Fruit fly (Drosophila melanogaster): ENCODE data around the gene chrb.

Gene chrb

DNA sequence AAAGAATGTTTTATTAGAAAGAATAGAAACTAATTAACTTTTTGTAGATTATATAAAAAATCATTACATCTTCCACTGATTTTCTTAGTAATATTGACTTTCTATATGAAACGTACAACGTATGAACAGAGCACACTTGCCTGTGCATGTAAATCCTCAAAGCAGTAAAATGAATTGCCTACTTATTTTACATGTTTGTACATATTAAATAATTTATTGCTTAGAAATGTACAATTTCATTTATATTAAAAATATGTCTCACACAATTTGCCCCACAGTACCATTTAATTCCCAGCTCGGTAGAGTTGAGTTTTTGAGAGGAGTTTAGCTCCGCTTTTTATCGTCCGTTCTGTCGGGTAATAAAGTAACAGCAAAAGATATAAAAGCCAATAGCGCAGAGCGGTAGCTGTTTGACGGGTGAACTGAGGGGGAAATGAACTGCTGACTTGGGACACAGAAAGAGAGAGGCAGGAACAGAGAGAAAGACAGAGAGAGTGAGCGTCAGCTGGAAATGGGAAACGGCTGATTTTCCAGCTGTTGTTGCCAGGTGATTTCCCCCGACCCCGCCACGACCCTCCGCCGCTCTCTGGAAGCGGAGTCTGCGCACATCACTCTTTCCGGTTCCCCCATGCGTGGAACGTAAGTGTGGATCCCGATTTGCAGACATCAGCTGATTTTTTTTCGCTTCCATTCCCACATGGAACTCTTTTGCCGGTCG is 5.9 kb downstream of the chrb start (continued):
- TF ChIP-seq CG3919 (GFP tag; optimal IDR thresholded peaks at IDR 0.05) (peak; percentile 13), fkh (GFP tag; optimal IDR thresholded peaks at IDR 0.05) (no peak), CG4318 (GFP tag; optimal IDR thresholded peaks at IDR 0.05) (no peak), CG10669 (GFP tag; optimal IDR thresholded peaks at IDR 0.05) (peak; percentile 41), Hr38 (GFP tag; optimal IDR thresholded peaks at IDR 0.05) (no peak), CG11902 (GFP tag; optimal IDR thresholded peaks at IDR 0.05) (no peak), CG6808 (GFP tag; optimal IDR thresholded peaks at IDR 0.05) (no peak), svp (GFP tag) (peak; percentile 68), CG11294 (GFP tag; IDR thresholded peaks at IDR 0.05) (no peak)

- TF ChIP-seq Ets96B (tag; optimal IDR thresholded peaks at IDR 0.05) (no peak), CG11902 (GFP tag; optimal IDR thresholded peaks at IDR 0.05) (no peak), CG31627 (GFP tag; optimal IDR thresholded peaks at IDR 0.05) (no peak), topi (GFP tag; optimal IDR thresholded peaks at IDR 0.05) (no peak), Hr39 (GFP tag; optimal IDR thresholded peaks at IDR 0.05) (no peak), net (GFP tag; optimal IDR thresholded peaks at IDR 0.05) (no peak), pdm3 (GFP tag; optimal IDR thresholded peaks at IDR 0.05) (no peak), CG11762 (GFP tag; optimal IDR thresholded peaks at IDR 0.05; ENCODE audit: insufficient read depth) (no peak), CG10669 (GFP tag; optimal IDR thresholded peaks at IDR 0.05) (no peak), Lpt (GFP tag; optimal IDR thresholded peaks at IDR 0.05) (no peak), vri (GFP tag; optimal IDR thresholded peaks at IDR 0.05) (no peak), dsx (GFP tag; optimal IDR thresholded peaks at IDR 0.05; ENCODE audit: poor library complexity, severe bottlenecking) (no peak), CG16779 (tag; optimal IDR thresholded peaks at IDR 0.05) (no peak), CG1621 (tag; optimal IDR thresholded peaks at IDR 0.05) (no peak), CG3919 (GFP tag; optimal IDR thresholded peaks at IDR 0.05) (no peak), acj6 (GFP tag; optimal IDR thresholded peaks at IDR 0.05) (no peak), CG6276 (GFP tag; optimal IDR thresholded peaks at IDR 0.05) (no peak), ss (GFP tag; optimal IDR thresholded peaks at IDR 0.05) (no peak)
Observed at dm6 chr3L:11508337-11508736, 21.0 kb downstream of the chrb start, which contains the start of gene CG33500. TSS of gene CG33500 (plus strand) at chr3L:11508637.

- no peak for TF ChIP-seq CG8319 (GFP tag; optimal IDR thresholded peaks at IDR 0.05)
- TF ChIP-seq achi (GFP tag; optimal IDR thresholded peaks at IDR 0.05) = no peak
- TF ChIP-seq cyc (GFP tag; optimal IDR thresholded peaks at IDR 0.05) = no peak
- no peak for TF ChIP-seq CG3919 (GFP tag; optimal IDR thresholded peaks at IDR 0.05)
- TF ChIP-seq Hr4 (GFP tag; optimal IDR thresholded peaks at IDR 0.05) = no peak
- TF ChIP-seq spab (GFP tag; optimal IDR thresholded peaks at IDR 0.05) = no peak
- TF ChIP-seq Blimp-1 (GFP tag; optimal IDR thresholded peaks at IDR 0.05) = no peak
- no peak for TF ChIP-seq CG11902 (GFP tag; optimal IDR thresholded peaks at IDR 0.05)
- TF ChIP-seq CG15336 (GFP tag; IDR thresholded peaks at IDR 0.05) = no peak
- no peak for TF ChIP-seq fd59A (GFP tag; optimal IDR thresholded peaks at IDR 0.05)
- TF ChIP-seq CG6163 (GFP tag; IDR thresholded peaks at IDR 0.05) = no peak
- no peak for TF ChIP-seq CG6854 (GFP tag; optimal IDR thresholded peaks at IDR 0.05)
- TF ChIP-seq OdsH (GFP tag; optimal IDR thresholded peaks at IDR 0.05) = no peak
- TF ChIP-seq Lpt (GFP tag; optimal IDR thresholded peaks at IDR 0.05) = no peak
Observed at dm6 chr3L:11509294-11509911, 22.1 kb downstream of the chrb start, which contains the start of the genes Sgs8 and Sgs7. TSS of gene Sgs8 (minus strand) at chr3L:11509394. TSS of gene Sgs7 (plus strand) at chr3L:11509861.
